Worm (Caenorhabditis elegans) whole organism, young adult: Measurements from ENCODE around the gene ZK180.5.

Source experiments
- B0035.1 ChIP-seq: sonication (generic microtip); optimal IDR thresholded peaks from 2 replicates; lab custom pipeline; 2016; ENCODE audit warnings: missing genetic modification characterization, mild to moderate bottlenecking, missing compliant biosample characterization, missing genotype, missing genetic modification reagents
- B0261.1 ChIP-seq: sonication (generic microtip); optimal IDR thresholded peaks from 2 replicates; lab custom pipeline; 2016; ENCODE audit warnings: mild to moderate bottlenecking, missing genetic modification characterization, moderate library complexity, missing compliant biosample characterization
- B0336.3 ChIP-seq: fragments of 200-800 bp; sonication (Bioruptor generic); IDR thresholded peaks from 2 replicates; pipeline ENCODE4 v1.3.6; 2022; ENCODE audit warnings: missing genetic modification characterization, missing compliant biosample characterization
- C06A6.2 ChIP-seq: fragments of 200-800 bp; sonication (Bioruptor generic); conservative IDR thresholded peaks from 2 replicates; pipeline ENCODE4 v1.3.6; 2022; ENCODE audit warnings: missing genetic modification characterization, missing compliant biosample characterization
- C17E4.6 ChIP-seq: fragments of 200-800 bp; sonication (Bioruptor generic); IDR thresholded peaks from 2 replicates; pipeline ENCODE4 v1.3.6; 2022; ENCODE audit warnings: missing genetic modification reagents, missing genetic modification characterization, missing compliant biosample characterization
- D2030.7 ChIP-seq: fragments of 200-800 bp; sonication (Bioruptor generic); IDR thresholded peaks from 2 replicates; pipeline ENCODE4 v1.3.6; 2022; ENCODE audit warnings: missing genetic modification reagents, missing genetic modification characterization, missing compliant biosample characterization
- F22D6.2 ChIP-seq: sonication (generic microtip); optimal IDR thresholded peaks from 2 replicates; lab custom pipeline; 2016; ENCODE audit warnings: mild to moderate bottlenecking, missing genetic modification characterization, missing compliant biosample characterization
- F23B12.7 ChIP-seq: sonication (generic microtip); optimal IDR thresholded peaks from 2 replicates; lab custom pipeline; 2017; ENCODE audit warnings: missing genetic modification characterization, mild to moderate bottlenecking, missing compliant biosample characterization, antibody characterized with exemption, moderate library complexity; ENCODE audit not compliant: insufficient read depth
- T07F8.4 ChIP-seq: sonication (generic microtip); optimal IDR thresholded peaks from 2 replicates; lab custom pipeline; 2016; ENCODE audit warnings: mild to moderate bottlenecking, missing genetic modification characterization, moderate library complexity, missing compliant biosample characterization
- Y95B8A.8 ChIP-seq: fragments of 200-800 bp; sonication (Bioruptor generic); IDR thresholded peaks from 2 replicates; pipeline ENCODE4 v1.3.6; 2022; ENCODE audit warnings: missing genetic modification reagents, missing genetic modification characterization, missing compliant biosample characterization
- ama-1 ChIP-seq, 3 experiments: fragments of 150-350 bp in 1 of 3; sonication (generic microtip) in 2 of 3; optimal IDR thresholded peaks; 2 replicates each; lab custom pipeline; 2014 to 2018; ENCODE audit warnings: missing biosample characterization in 2 of 3, missing genetic modification characterization in 2 of 3, missing genetic modification reagents in 2 of 3
- atf-7 ChIP-seq: sonication (generic microtip); optimal IDR thresholded peaks from 2 replicates; lab custom pipeline; 2017; ENCODE audit warnings: mild to moderate bottlenecking, missing genetic modification characterization, missing compliant biosample characterization
- attf-5 ChIP-seq: fragments of 200-800 bp; sonication (Bioruptor generic); optimal IDR thresholded peaks from 2 replicates; lab custom pipeline; 2018; ENCODE audit warnings: mild to moderate bottlenecking, missing genetic modification characterization, missing compliant biosample characterization
- cebp-1 ChIP-seq, 2 experiments: fragments of 200-800 bp in 1 of 2; sonication (Bioruptor generic) in 1 of 2; sonication (generic microtip) in 1 of 2; IDR thresholded peaks in 1 of 2; optimal IDR thresholded peaks in 1 of 2; 2 replicates each; pipeline versions ENCODE4 v1.3.6 to Lab custom; 2017 to 2022; ENCODE audit warnings: missing compliant biosample characterization in 2 of 2, missing genetic modification characterization in 2 of 2, mild to moderate bottlenecking in 1 of 2, missing genetic modification reagents in 1 of 2, moderate library complexity in 1 of 2
- ceh-27 ChIP-seq: fragments of 200-800 bp; sonication (Bioruptor generic); optimal IDR thresholded peaks from 2 replicates; lab custom pipeline; 2018; ENCODE audit warnings: mild to moderate bottlenecking, missing genetic modification characterization, moderate library complexity, missing compliant biosample characterization
- ceh-58 ChIP-seq: fragments of 200-800 bp; sonication (Bioruptor generic); IDR thresholded peaks from 2 replicates; pipeline ENCODE4 v1.3.6; 2022; ENCODE audit warnings: missing genetic modification characterization, missing compliant biosample characterization
- die-1 ChIP-seq: sonication (generic microtip); optimal IDR thresholded peaks from 2 replicates; lab custom pipeline; 2016; ENCODE audit warnings: missing genotype, mild to moderate bottlenecking, missing genetic modification characterization, missing compliant biosample characterization
- dpl-1 ChIP-seq: fragments of 150-350 bp; optimal IDR thresholded peaks from 2 replicates; lab custom pipeline; 2014; ENCODE audit warnings: missing biosample characterization, missing genetic modification reagents, missing genetic modification characterization
- lin-40 ChIP-seq: sonication (generic microtip); optimal IDR thresholded peaks from 2 replicates; lab custom pipeline; 2016; ENCODE audit warnings: missing genetic modification characterization, mild to moderate bottlenecking, missing compliant biosample characterization, missing genotype, missing genetic modification reagents
- lin-54 ChIP-seq: fragments of 200-800 bp; sonication (Bioruptor generic); optimal IDR thresholded peaks from 2 replicates; lab custom pipeline; 2018; ENCODE audit warnings: mild to moderate bottlenecking, missing genetic modification characterization, missing compliant biosample characterization
- madf-10 ChIP-seq: sonication (generic microtip); optimal IDR thresholded peaks from 2 replicates; lab custom pipeline; 2016; ENCODE audit warnings: mild to moderate bottlenecking, missing genetic modification characterization, missing compliant biosample characterization
- madf-3 ChIP-seq: fragments of 200-800 bp; sonication (Bioruptor generic); IDR thresholded peaks from 2 replicates; pipeline ENCODE4 v1.3.6; 2022; ENCODE audit warnings: missing genetic modification reagents, missing genetic modification characterization, missing compliant biosample characterization
- mel-28 ChIP-seq: sonication (generic microtip); optimal IDR thresholded peaks from 2 replicates; lab custom pipeline; 2016; ENCODE audit warnings: borderline replicate concordance, mild to moderate bottlenecking, missing genetic modification characterization, missing compliant biosample characterization
- nfya-1 ChIP-seq: sonication (generic microtip); optimal IDR thresholded peaks from 2 replicates; lab custom pipeline; 2017; ENCODE audit warnings: antibody characterized with exemption, missing compliant biosample characterization, missing genetic modification characterization, borderline replicate concordance; ENCODE audit not compliant: insufficient read depth
- nhr-120 ChIP-seq: fragments of 200-800 bp; sonication (Bioruptor generic); IDR thresholded peaks from 2 replicates; pipeline ENCODE4 v1.3.6; 2022; ENCODE audit warnings: missing genetic modification characterization, missing compliant biosample characterization
- nhr-27 ChIP-seq: fragments of 200-800 bp; sonication (Bioruptor generic); optimal IDR thresholded peaks from 2 replicates; lab custom pipeline; 2018; ENCODE audit warnings: mild to moderate bottlenecking, missing genetic modification characterization, moderate library complexity, missing compliant biosample characterization
- nhr-80 ChIP-seq: sonication (generic microtip); optimal IDR thresholded peaks from 2 replicates; lab custom pipeline; 2016; ENCODE audit warnings: missing genetic modification characterization, missing compliant biosample characterization
- nhr-90 ChIP-seq: sonication (generic microtip); optimal IDR thresholded peaks from 2 replicates; lab custom pipeline; 2016; ENCODE audit warnings: missing genotype, mild to moderate bottlenecking, missing genetic modification characterization, missing compliant biosample characterization
- rpc-1 ChIP-seq, 2 experiments: fragments of 150-350 bp in 1 of 2; sonication (generic microtip) in 1 of 2; optimal IDR thresholded peaks; 2 replicates each; lab custom pipeline; 2014 to 2018; ENCODE audit warnings: missing biosample characterization in 1 of 2, missing genetic modification characterization in 1 of 2, missing genetic modification reagents in 1 of 2, missing genotype in 1 of 2
- snpc-3.4 ChIP-seq: sonication (generic microtip); optimal IDR thresholded peaks from 2 replicates; lab custom pipeline; 2017; ENCODE audit warnings: missing genetic modification characterization, mild to moderate bottlenecking, missing compliant biosample characterization, antibody characterized with exemption, moderate library complexity, missing genotype, missing genetic modification reagents
- somi-1 ChIP-seq: fragments of 200-800 bp; sonication (Bioruptor generic); optimal IDR thresholded peaks from 2 replicates; lab custom pipeline; 2018; ENCODE audit warnings: mild to moderate bottlenecking, missing genetic modification characterization, missing compliant biosample characterization
- tbx-9 ChIP-seq: sonication (generic microtip); optimal IDR thresholded peaks from 2 replicates; lab custom pipeline; 2016; ENCODE audit warnings: borderline replicate concordance, missing genetic modification characterization, inconsistent platforms, missing compliant biosample characterization
- unc-130 ChIP-seq: sonication (generic microtip); optimal IDR thresholded peaks from 2 replicates; lab custom pipeline; 2016; ENCODE audit warnings: missing genetic modification reagents, missing genetic modification characterization, missing compliant biosample characterization
- zim-3 ChIP-seq: sonication (generic microtip); optimal IDR thresholded peaks from 2 replicates; lab custom pipeline; 2017; ENCODE audit warnings: mild to moderate bottlenecking, missing genetic modification characterization, moderate library complexity, missing compliant biosample characterization
- ztf-28 ChIP-seq: fragments of 200-800 bp; sonication (Bioruptor generic); IDR thresholded peaks from 2 replicates; pipeline ENCODE4 v1.3.6; 2022; ENCODE audit warnings: missing genetic modification reagents, missing genetic modification characterization, missing compliant biosample characterization

The ZK180.5 gene

DNA sequence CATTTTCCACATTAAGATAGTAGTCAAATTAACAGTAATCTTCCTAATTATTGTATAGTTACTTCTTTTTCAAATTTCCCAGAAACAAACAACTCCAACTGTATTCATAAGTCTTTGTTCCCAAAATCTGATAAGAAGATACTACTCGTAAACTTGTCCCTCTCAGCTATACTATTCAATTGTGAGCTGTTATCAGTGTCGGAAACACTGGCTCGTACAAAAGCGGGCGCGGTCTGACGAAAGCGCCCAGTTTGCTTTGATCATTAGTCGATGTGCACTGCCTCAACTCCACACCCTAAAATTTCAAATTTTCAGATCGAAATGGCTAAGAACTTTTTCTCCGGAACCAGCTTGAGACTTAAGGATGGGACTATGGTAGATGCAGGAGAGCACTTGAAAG, 30.2 kb downstream of the ZK180.5 start, which contains the start of gene trx-3:
TSS of gene trx-3 (plus strand) at position 291 of the 400 bp plus-strand sequence.
- TF ChIP-seq rpc-1 (optimal IDR thresholded peaks at IDR 0.05; lab: Kevin White, UChicago) (no peak), rpc-1 (tag; optimal IDR thresholded peaks at IDR 0.05; lab: Kevin White, UChicago) (no peak), nhr-80 (tag; lab: Kevin White, UChicago) (peak; percentile 53)

- TF ChIP-seq mel-28 (tag; lab: Kevin White, UChicago) (no peak), nhr-80 (tag; lab: Kevin White, UChicago) (peak; percentile 57)
These were observed 32.4 kb downstream of the ZK180.5 start for ce11 chrIV:4484555-4484954.

ce11 chrIV:4482531-4482930, 34.4 kb downstream of the ZK180.5 start, which contains the start of gene M01H9.4:
Gene M01H9.4 (minus strand): TSS chrIV:4482909.
- TF ChIP-seq B0035.1 (no peak), nhr-80 (tag; lab: Kevin White, UChicago) (peak; percentile 83), madf-3 (no peak), zim-3 (tag; lab: Kevin White, UChicago) (no peak)

DNA sequence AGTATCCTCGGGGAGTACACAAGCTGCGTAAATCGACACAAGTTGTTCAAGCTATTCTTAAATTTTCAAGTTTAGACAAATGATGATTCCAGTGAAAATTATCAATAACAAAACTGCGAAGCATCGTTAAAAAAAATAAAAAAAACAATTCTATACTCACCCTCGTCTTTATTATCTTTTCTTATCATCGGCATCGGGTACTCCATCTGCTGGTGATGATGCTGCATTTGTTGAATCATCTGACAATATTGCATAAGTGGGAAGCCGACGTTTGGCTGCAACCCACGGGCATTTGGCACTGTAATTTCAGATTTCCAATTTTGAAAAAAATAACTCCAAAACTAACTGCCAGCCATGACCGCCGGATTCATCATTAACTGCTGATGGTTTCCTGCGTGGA, 35.7 kb downstream of the ZK180.5 start:
- no peak for TF ChIP-seq ztf-28 (GFP tag; lab: Robert Waterston, UW)
- no peak for TF ChIP-seq nhr-27
- peak; percentile 10 for TF ChIP-seq nhr-80 (tag; lab: Kevin White, UChicago)

DNA sequence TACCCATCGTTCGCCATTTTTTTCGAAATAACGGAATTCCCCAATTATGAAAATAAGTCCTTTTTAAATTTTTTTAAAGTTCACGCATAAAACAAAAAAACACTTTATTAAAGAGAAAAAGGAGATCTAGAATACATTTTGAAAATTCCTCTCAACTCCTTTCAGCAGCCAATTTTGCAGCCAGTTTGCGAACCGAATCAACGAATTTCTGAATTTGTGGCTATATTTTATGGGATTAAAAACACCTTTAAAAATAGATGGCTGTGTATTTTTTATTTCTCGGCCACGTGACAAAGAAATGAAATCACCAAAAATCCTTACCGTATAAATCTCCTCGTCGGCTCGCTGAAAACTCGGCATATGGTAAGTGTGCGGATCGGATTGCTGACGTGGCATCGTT, 36.9 kb downstream of the ZK180.5 start, which contains the start of gene M01H9.10:
TSS of gene M01H9.10 (minus strand) at position 101 of the 400 bp plus-strand sequence.
- TF ChIP-seq F22D6.2 (tag; lab: Kevin White, UChicago) = no peak
- TF ChIP-seq Y95B8A.8 (GFP tag; lab: Robert Waterston, UW) = no peak
- TF ChIP-seq dpl-1 = no peak
- no peak for TF ChIP-seq B0261.1 (tag; lab: Kevin White, UChicago)
- TF ChIP-seq lin-54 = no peak
- no peak for TF ChIP-seq C17E4.6 (GFP tag; lab: Robert Waterston, UW)
- TF ChIP-seq unc-130 (GFP tag; lab: Kevin White, UChicago) = no peak
- TF ChIP-seq atf-7 (tag; lab: Kevin White, UChicago) = no peak
- TF ChIP-seq T07F8.4 (tag; lab: Kevin White, UChicago) = no peak
- TF ChIP-seq D2030.7 (GFP tag; lab: Robert Waterston, UW) = no peak
- no peak for TF ChIP-seq nhr-120 (GFP tag; lab: Robert Waterston, UW)
- TF ChIP-seq ceh-27 = no peak
- TF ChIP-seq nfya-1 (tag; lab: Kevin White, UChicago) = no peak
- TF ChIP-seq madf-10 (tag; lab: Kevin White, UChicago) = no peak
- no peak for TF ChIP-seq tbx-9 (tag; lab: Kevin White, UChicago)

ce11 chrIV:4478612-4479011, 38.4 kb downstream of the ZK180.5 start:
- TF ChIP-seq nhr-90 (no peak), nhr-80 (tag; lab: Kevin White, UChicago) (peak; percentile 6), nhr-120 (GFP tag; lab: Robert Waterston, UW) (no peak), madf-3 (no peak), F22D6.2 (tag; lab: Kevin White, UChicago) (peak; percentile 7)

- TF ChIP-seq attf-5 (peak; percentile 55), ceh-58 (no peak), somi-1 (GFP tag; lab: Kevin White, UChicago) (peak; percentile 55), F23B12.7 (tag; lab: Kevin White, UChicago) (peak; percentile 33), Y95B8A.8 (GFP tag; lab: Robert Waterston, UW) (no peak), ama-1 (optimal IDR thresholded peaks at IDR 0.05; lab: Kevin White, UChicago) (peak; percentile 70), ama-1 (GFP tag; optimal IDR thresholded peaks at IDR 0.05; lab: Kevin White, UChicago) (peak in 1 of 2 experiments; percentile 6), C06A6.2 (0 out of 2 replicates have a peak, but pooled peaks have one; percentile 49), B0336.3 (GFP tag; lab: Robert Waterston, UW) (peak; percentile 15; the same call in 1 of the 2 replicates), madf-10 (tag; lab: Kevin White, UChicago) (peak; percentile 22), cebp-1 (GFP tag; IDR thresholded peaks at IDR 0.05; lab: Robert Waterston, UW) (no peak), cebp-1 (tag; optimal IDR thresholded peaks at IDR 0.05; lab: Kevin White, UChicago) (peak; percentile 72), die-1 (tag; lab: Kevin White, UChicago) (peak; percentile 46), lin-40 (tag; lab: Kevin White, UChicago) (peak; percentile 46), snpc-3.4 (tag; lab: Kevin White, UChicago) (no peak), ceh-27 (peak; percentile 52)
These were observed 39.9 kb downstream of the ZK180.5 start, which contains the start of gene M01H9.3 for ce11 chrIV:4477009-4477471. Gene M01H9.3 (minus strand): TSS chrIV:4477059.
